Fruit fly (Drosophila melanogaster): ENCODE measurements around the gene sloth2.

Gene sloth2

dm6 chrX:6998492-6998852 lies 12.7 kb upstream of the sloth2 start, which contains the start of gene Inx2 (continued):
- no peak for TF ChIP-seq CG2116 (GFP tag; optimal IDR thresholded peaks at IDR 0.05)
- TF ChIP-seq CG3163 (GFP tag; optimal IDR thresholded peaks at IDR 0.05): peak; percentile 70
- peak; percentile 71; the same call in 1 of the 2 replicates for TF ChIP-seq CG42726 (GFP tag; IDR thresholded peaks at IDR 0.05; ENCODE audit: partially characterized antibody)
- TF ChIP-seq CG17612 (GFP tag; IDR thresholded peaks at IDR 0.05): no peak
- TF ChIP-seq dati (GFP tag; IDR thresholded peaks at IDR 0.05): no peak
- peak; percentile 37 for TF ChIP-seq ERR (GFP tag; optimal IDR thresholded peaks at IDR 0.05)
- TF ChIP-seq HLHmδ (GFP tag; optimal IDR thresholded peaks at IDR 0.05): peak; percentile 38
- no peak for TF ChIP-seq Ravus (GFP tag; IDR thresholded peaks at IDR 0.05)
- no peak for TF ChIP-seq CG4730 (GFP tag; IDR thresholded peaks at IDR 0.05)
- no peak for TF ChIP-seq CG1024 (GFP tag; IDR thresholded peaks at IDR 0.05)
- no peak for TF ChIP-seq CG30431 (GFP tag; optimal IDR thresholded peaks at IDR 0.05)
- TF ChIP-seq Dp (GFP tag; optimal IDR thresholded peaks at IDR 0.05): no peak
- TF ChIP-seq br (optimal IDR thresholded peaks at IDR 0.05): no peak
- TF ChIP-seq BtbVII (GFP tag; optimal IDR thresholded peaks at IDR 0.05): peak; percentile 29
- no peak for TF ChIP-seq CG4820 (GFP tag; optimal IDR thresholded peaks at IDR 0.05)
- no peak for TF ChIP-seq CG11247 (GFP tag; IDR thresholded peaks at IDR 0.05)
- no peak for TF ChIP-seq klu (GFP tag; IDR thresholded peaks at IDR 0.05)
- TF ChIP-seq dmrt11E (tag; optimal IDR thresholded peaks at IDR 0.05): no peak
- no peak for TF ChIP-seq CG9437 (GFP tag; optimal IDR thresholded peaks at IDR 0.05)
- no peak for TF ChIP-seq Dip2 (GFP tag; IDR thresholded peaks at IDR 0.05)
- TF ChIP-seq ato (GFP tag; IDR thresholded peaks at IDR 0.05; ENCODE audit: partially characterized antibody): 0 out of 2 replicates have a peak, but pooled peaks have one; percentile 26
- TF ChIP-seq CG16813 (GFP tag; IDR thresholded peaks at IDR 0.05; ENCODE audit: partially characterized antibody): no peak
- no peak for TF ChIP-seq ssp (GFP tag; IDR thresholded peaks at IDR 0.05)
- no peak for TF ChIP-seq CG4404 (GFP tag; IDR thresholded peaks at IDR 0.05)
- TF ChIP-seq vvl (GFP tag; IDR thresholded peaks at IDR 0.05): peak; percentile 58; the same call in 1 of the 2 replicates
- TF ChIP-seq tna (GFP tag; IDR thresholded peaks at IDR 0.05; ENCODE audit: partially characterized antibody): no peak
- TF ChIP-seq CG7372 (GFP tag; IDR thresholded peaks at IDR 0.05): no peak
- no peak for TF ChIP-seq sim (GFP tag; IDR thresholded peaks at IDR 0.05)
- peak; percentile 42 for TF ChIP-seq sqz (GFP tag; optimal IDR thresholded peaks at IDR 0.05)
- TF ChIP-seq insv (GFP tag; optimal IDR thresholded peaks at IDR 0.05): no peak
- peak; percentile 15; the same call in 1 of the 2 replicates for TF ChIP-seq ara (GFP tag; IDR thresholded peaks at IDR 0.05)
- TF ChIP-seq gsb (GFP tag; IDR thresholded peaks at IDR 0.05): no peak
- no peak for TF ChIP-seq tio (GFP tag; optimal IDR thresholded peaks at IDR 0.05)
- peak; percentile 82 for TF ChIP-seq CG10543 (GFP tag; optimal IDR thresholded peaks at IDR 0.05)
- no peak for TF ChIP-seq CG3407 (GFP tag; optimal IDR thresholded peaks at IDR 0.05)
- no peak for TF ChIP-seq CG9609 (GFP tag; optimal IDR thresholded peaks at IDR 0.05)
- no peak for TF ChIP-seq nerfin-2 (GFP tag; IDR thresholded peaks at IDR 0.05; ENCODE audit: partially characterized antibody)
- TF ChIP-seq D19B (GFP tag; optimal IDR thresholded peaks at IDR 0.05): no peak
- no peak for TF ChIP-seq CkIIα-i1 (GFP tag; IDR thresholded peaks at IDR 0.05)
- no peak for TF ChIP-seq CG17802 (tag; optimal IDR thresholded peaks at IDR 0.05)
- no peak for TF ChIP-seq CG12155 (GFP tag; optimal IDR thresholded peaks at IDR 0.05)
- no peak for TF ChIP-seq CG10274 (GFP tag; optimal IDR thresholded peaks at IDR 0.05)
- TF ChIP-seq Side (GFP tag; optimal IDR thresholded peaks at IDR 0.05): peak; percentile 15
- no peak for TF ChIP-seq CG31388 (GFP tag; optimal IDR thresholded peaks at IDR 0.05)
- no peak for TF ChIP-seq ind (GFP tag; optimal IDR thresholded peaks at IDR 0.05)
- TF ChIP-seq Deaf1 (tag; optimal IDR thresholded peaks at IDR 0.05): peak; percentile 99
- peak; percentile 53; the same call in 1 of the 3 replicates for TF ChIP-seq Dbx (GFP tag; IDR thresholded peaks at IDR 0.05)
- peak; percentile 68 for TF ChIP-seq caup (GFP tag; optimal IDR thresholded peaks at IDR 0.05; ENCODE audit: severe bottlenecking)
- no peak for TF ChIP-seq CG3838 (GFP tag; optimal IDR thresholded peaks at IDR 0.05)
- peak; percentile 79 for TF ChIP-seq CG2199 (GFP tag; IDR thresholded peaks at IDR 0.05)
- no peak for TF ChIP-seq CG6654 (GFP tag; optimal IDR thresholded peaks at IDR 0.05)
- TF ChIP-seq CG5245 (GFP tag; optimal IDR thresholded peaks at IDR 0.05): no peak
